Fruit fly (Drosophila melanogaster): ENCODE results near the gene Tmf.
A peak's percentile ranks its signal among the peaks of the same experiment; 100 is the strongest.

The Tmf gene

dm6 chrX:6859756-6860412 lies 15.7 kb downstream of the Tmf start (continued):
- TF ChIP-seq CG11723 (GFP tag; optimal IDR thresholded peaks at IDR 0.05) (peak; percentile 20), HmgD (GFP tag; optimal IDR thresholded peaks at IDR 0.05) (no peak), zen (tag; optimal IDR thresholded peaks at IDR 0.05) (peak; percentile 27), sr (GFP tag; IDR thresholded peaks at IDR 0.05) (peak; percentile 47; the same call in 2 of the 3 replicates), CG14014 (GFP tag; IDR thresholded peaks at IDR 0.05) (peak; percentile 60; the same call in 1 of the 2 replicates), mld (GFP tag; IDR thresholded peaks at IDR 0.05; ENCODE audit: partially characterized antibody) (no peak), Ada2b (GFP tag; IDR thresholded peaks at IDR 0.05) (peak; percentile 49), vvl (GFP tag; IDR thresholded peaks at IDR 0.05) (peak; percentile 67; the same call in 1 of the 2 replicates), Stat92E (GFP tag; optimal IDR thresholded peaks at IDR 0.05) (no peak), zen2 (GFP tag; IDR thresholded peaks at IDR 0.05; ENCODE audit: partially characterized antibody) (no peak), CG6765 (GFP tag; optimal IDR thresholded peaks at IDR 0.05) (peak; percentile 59), vnd (GFP tag; IDR thresholded peaks at IDR 0.05; ENCODE audit: partially characterized antibody) (no peak), Hr3 (GFP tag; optimal IDR thresholded peaks at IDR 0.05) (peak; percentile 19), CG9797 (GFP tag; optimal IDR thresholded peaks at IDR 0.05) (no peak), fru (optimal IDR thresholded peaks at IDR 0.05) (no peak), CG1792 (GFP tag; optimal IDR thresholded peaks at IDR 0.05) (peak; percentile 76)

DNA sequence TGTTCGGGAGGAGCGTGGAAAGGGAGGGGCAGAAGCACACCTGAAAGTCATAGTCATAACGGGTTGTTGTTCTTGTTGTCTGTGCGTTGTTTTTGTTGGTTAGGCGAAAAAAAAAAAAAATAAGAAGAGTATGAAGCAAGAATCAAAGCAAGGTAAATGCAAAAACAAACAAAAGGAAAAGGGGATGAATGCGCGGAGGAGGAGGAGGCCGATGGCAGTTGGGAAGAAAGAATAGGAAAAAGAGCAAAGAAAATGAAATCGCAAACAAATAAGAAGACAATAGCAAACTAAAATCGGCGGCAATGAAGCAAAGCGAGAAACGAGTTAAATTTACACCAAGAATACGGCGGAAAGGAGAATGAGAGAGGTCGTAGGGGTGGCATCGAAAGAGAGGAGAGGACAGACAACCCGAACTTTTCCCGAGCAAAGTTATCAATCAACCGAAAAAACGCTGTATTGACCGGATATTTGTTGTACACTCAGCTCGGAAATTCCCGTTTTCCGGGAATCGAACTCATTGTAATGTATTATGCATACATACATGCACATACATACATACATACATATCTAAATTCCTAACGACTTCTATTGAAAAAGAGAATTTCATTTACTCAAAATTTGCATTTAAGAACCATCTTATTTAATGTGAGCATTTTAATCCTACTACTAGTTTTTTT lies 16.4 kb downstream of the Tmf start:
- peak; percentile 51 for TF ChIP-seq Oli (tag; optimal IDR thresholded peaks at IDR 0.05)
- no peak for TF ChIP-seq tio (GFP tag; optimal IDR thresholded peaks at IDR 0.05)
- no peak for TF ChIP-seq cato (GFP tag; optimal IDR thresholded peaks at IDR 0.05; ENCODE audit: borderline replicate concordance)
- TF ChIP-seq CG17829 (tag; optimal IDR thresholded peaks at IDR 0.05) = peak; percentile 34
- peak; percentile 45 for TF ChIP-seq Sox102F (GFP tag; optimal IDR thresholded peaks at IDR 0.05)
- TF ChIP-seq run (tag; optimal IDR thresholded peaks at IDR 0.05) = no peak
- no peak for TF ChIP-seq CG13624 (GFP tag; optimal IDR thresholded peaks at IDR 0.05)
- TF ChIP-seq ap (GFP tag; IDR thresholded peaks at IDR 0.05) = no peak
- no peak for TF ChIP-seq vfl (GFP tag; optimal IDR thresholded peaks at IDR 0.05)
- peak; percentile 16 for TF ChIP-seq bcd (GFP tag; optimal IDR thresholded peaks at IDR 0.05)
- no peak for TF ChIP-seq ewg (GFP tag; optimal IDR thresholded peaks at IDR 0.05)
- peak; percentile 1 for TF ChIP-seq Sox100B (GFP tag; optimal IDR thresholded peaks at IDR 0.05)
- TF ChIP-seq Doc3 (GFP tag; IDR thresholded peaks at IDR 0.05; ENCODE audit: partially characterized antibody) = no peak
- no peak for TF ChIP-seq CG17912 (GFP tag; optimal IDR thresholded peaks at IDR 0.05)
- peak; percentile 40 for TF ChIP-seq vvl (GFP tag; IDR thresholded peaks at IDR 0.05)
- TF ChIP-seq tgo (GFP tag; IDR thresholded peaks at IDR 0.05) = peak; percentile 42; the same call in 1 of the 3 replicates
- no peak for TF ChIP-seq CG4707 (GFP tag; optimal IDR thresholded peaks at IDR 0.05)
- peak in 1 of 3 experiments; percentile 51 for TF ChIP-seq Stat92E (GFP tag; optimal IDR thresholded peaks at IDR 0.05)
- peak; percentile 29; the same call in 1 of the 2 replicates for TF ChIP-seq lmd (GFP tag; IDR thresholded peaks at IDR 0.05)
- no peak for TF ChIP-seq ro (GFP tag; IDR thresholded peaks at IDR 0.05)
- no peak for TF ChIP-seq CG13287 (GFP tag; IDR thresholded peaks at IDR 0.05; ENCODE audit: partially characterized antibody)
- no peak for TF ChIP-seq CG9817 (tag; optimal IDR thresholded peaks at IDR 0.05)
- no peak for TF ChIP-seq caup (GFP tag; optimal IDR thresholded peaks at IDR 0.05; ENCODE audit: severe bottlenecking)
- TF ChIP-seq Sry-β (GFP tag; optimal IDR thresholded peaks at IDR 0.05) = no peak
- TF ChIP-seq unpg (GFP tag; optimal IDR thresholded peaks at IDR 0.05) = peak; percentile 11
- TF ChIP-seq chm (GFP tag; IDR thresholded peaks at IDR 0.05) = no peak
- no peak for TF ChIP-seq emc (GFP tag; optimal IDR thresholded peaks at IDR 0.05)
- 0 out of 2 replicates have a peak, but pooled peaks have one; percentile 10 for TF ChIP-seq rib (GFP tag; IDR thresholded peaks at IDR 0.05)
- peak; percentile 68 for TF ChIP-seq Rfx (GFP tag; IDR thresholded peaks at IDR 0.05)
- no peak for TF ChIP-seq CG17361 (GFP tag; IDR thresholded peaks at IDR 0.05)
- peak; percentile 24 for TF ChIP-seq Fer3 (tag; optimal IDR thresholded peaks at IDR 0.05)
- TF ChIP-seq onecut (GFP tag; IDR thresholded peaks at IDR 0.05) = no peak
- TF ChIP-seq CG13123 (GFP tag; optimal IDR thresholded peaks at IDR 0.05) = no peak

Measured in whole organism, embryonic.